Fruit fly (Drosophila melanogaster) whole organism, adult: ENCODE measurements around the gene indra.

Source experiments
- CG11617 ChIP-seq: fragments of 200-800 bp; sonication (Bioruptor generic); optimal IDR thresholded peaks from 2 replicates; lab custom pipeline; 2017; ENCODE audit warnings: mild to moderate bottlenecking, missing biosample characterization, missing genetic modification reagents, missing genetic modification characterization
- CG14711 ChIP-seq: fragments of 200-800 bp; sonication (Bioruptor generic); optimal IDR thresholded peaks from 2 replicates; lab custom pipeline; 2018; ENCODE audit warnings: missing biosample characterization, mild to moderate bottlenecking, missing genetic modification characterization, moderate library complexity
- CG33017 ChIP-seq: fragments of 200-800 bp; sonication (Bioruptor generic); optimal IDR thresholded peaks from 2 replicates; lab custom pipeline; 2018; ENCODE audit warnings: missing biosample characterization, mild to moderate bottlenecking, missing genetic modification characterization, moderate library complexity
- CG5204 ChIP-seq: fragments of 200-800 bp; sonication (Bioruptor generic); optimal IDR thresholded peaks from 2 replicates; lab custom pipeline; 2016; ENCODE audit warnings: missing biosample characterization, missing genetic modification characterization
- CG7101 ChIP-seq: fragments of 200-800 bp; sonication (Bioruptor generic); optimal IDR thresholded peaks from 2 replicates; lab custom pipeline; 2018; ENCODE audit warnings: missing biosample characterization, mild to moderate bottlenecking, missing genetic modification characterization, moderate library complexity
- Crg-1 ChIP-seq: fragments of 200-800 bp; sonication (Bioruptor generic); optimal IDR thresholded peaks from 2 replicates; lab custom pipeline; 2016; ENCODE audit warnings: missing biosample characterization, missing genetic modification characterization
- Mnt ChIP-seq: fragments of 200-800 bp; sonication (Bioruptor generic); optimal IDR thresholded peaks from 2 replicates; lab custom pipeline; 2016; ENCODE audit warnings: missing biosample characterization, mild to moderate bottlenecking, missing genetic modification characterization
- cic ChIP-seq: fragments of 200-800 bp; sonication (Bioruptor generic); optimal IDR thresholded peaks from 2 replicates; lab custom pipeline; 2017; ENCODE audit warnings: missing biosample characterization, mild to moderate bottlenecking, missing genetic modification characterization, moderate library complexity
- ovo ChIP-seq: fragments of 200-800 bp; sonication (Bioruptor generic); optimal IDR thresholded peaks from 2 replicates; lab custom pipeline; 2016; ENCODE audit warnings: missing biosample characterization, missing genetic modification characterization
- pad ChIP-seq: fragments of 200-800 bp; sonication (Bioruptor generic); optimal IDR thresholded peaks from 3 replicates; lab custom pipeline; 2017; ENCODE audit warnings: missing biosample characterization, missing genetic modification characterization, mild to moderate bottlenecking, moderate library complexity, missing genetic modification reagents
- tj ChIP-seq: fragments of 200-800 bp; sonication (Bioruptor generic); optimal IDR thresholded peaks from 3 replicates; lab custom pipeline; 2017; ENCODE audit warnings: missing biosample characterization, mild to moderate bottlenecking, missing genetic modification characterization, moderate library complexity

DNA sequence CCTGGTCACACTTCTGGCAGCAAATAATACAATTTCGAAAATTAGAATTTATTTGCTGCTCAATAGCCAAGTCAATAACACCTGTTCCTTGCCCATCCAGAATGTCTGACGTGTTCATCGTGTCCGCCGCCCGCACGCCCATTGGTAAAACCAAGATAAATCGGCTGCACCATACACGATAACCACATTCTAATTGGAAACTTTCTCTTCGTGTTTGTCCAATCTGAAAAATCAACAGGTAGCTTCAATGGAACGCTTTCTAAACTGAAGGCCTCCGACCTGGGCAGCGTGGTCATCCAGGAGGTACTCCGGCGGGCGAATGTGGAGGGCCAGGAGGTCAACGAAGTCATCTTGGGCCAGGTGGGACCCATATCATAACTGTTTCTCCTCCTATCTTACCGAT, 39.3 kb downstream of the indra start:
- TF ChIP-seq ovo (GFP tag; lab: Kevin White, UChicago) (no peak), CG14711 (tag; lab: Kevin White, UChicago) (no peak), Mnt (GFP tag; lab: Kevin White, UChicago) (no peak), tj (GFP tag; lab: Kevin White, UChicago) (no peak), CG7101 (tag; lab: Kevin White, UChicago) (no peak), cic (no peak), Crg-1 (GFP tag; lab: Kevin White, UChicago) (no peak), CG5204 (GFP tag; lab: Kevin White, UChicago) (no peak), pad (GFP tag; lab: Kevin White, UChicago) (no peak), CG11617 (GFP tag; lab: Kevin White, UChicago) (no peak), CG33017 (tag; lab: Kevin White, UChicago) (no peak)
